Worm (Caenorhabditis elegans) whole organism, midembryonic: ENCODE measurements around the gene F26D11.13.

Experiments used
- T22C8.4 ChIP-seq: fragments of 200-800 bp; sonication (Bioruptor generic); IDR thresholded peaks from 2 replicates; pipeline ENCODE4 v1.3.6; 2022; ENCODE audit warnings: missing genetic modification characterization, missing compliant biosample characterization
- cog-1 ChIP-seq: sonication (generic microtip); optimal IDR thresholded peaks from 2 replicates; lab custom pipeline; 2016; ENCODE audit warnings: missing genetic modification characterization, missing compliant biosample characterization
- flt-1 ChIP-seq: fragments of 200-800 bp; sonication (Bioruptor generic); IDR thresholded peaks from 2 replicates; pipeline ENCODE4 v1.3.6; 2022; ENCODE audit warnings: missing genetic modification characterization, missing compliant biosample characterization
- klf-2 ChIP-seq: fragments of 200-800 bp; sonication (Bioruptor generic); conservative IDR thresholded peaks from 2 replicates; pipeline ENCODE4 v1.3.6; 2022; ENCODE audit warnings: missing genetic modification reagents, missing genetic modification characterization, missing compliant biosample characterization
- med-1 ChIP-seq: sonication (generic microtip); optimal IDR thresholded peaks from 2 replicates; lab custom pipeline; 2017; ENCODE audit warnings: missing genetic modification characterization, mild to moderate bottlenecking, missing compliant biosample characterization, antibody characterized with exemption, missing genetic modification reagents; ENCODE audit not compliant: insufficient read depth
- ref-1 ChIP-seq: fragments of 200-800 bp; sonication (Bioruptor generic); conservative IDR thresholded peaks from 2 replicates; pipeline ENCODE4 v1.3.6; 2022; ENCODE audit warnings: missing genetic modification reagents, missing genetic modification characterization, missing compliant biosample characterization
- tab-1 ChIP-seq: fragments of 200-800 bp; sonication (Bioruptor generic); IDR thresholded peaks from 2 replicates; pipeline ENCODE4 v1.3.6; 2022; ENCODE audit warnings: missing genetic modification characterization, missing compliant biosample characterization
- ztf-23 ChIP-seq: fragments of 200-800 bp; sonication (Bioruptor generic); IDR thresholded peaks from 2 replicates; pipeline ENCODE4 v1.3.6; 2022; ENCODE audit warnings: missing genetic modification reagents, missing genetic modification characterization, missing compliant biosample characterization
- ztf-29 ChIP-seq: fragments of 200-800 bp; sonication (Bioruptor generic); IDR thresholded peaks from 2 replicates; pipeline ENCODE4 v1.3.6; 2022; ENCODE audit warnings: missing genetic modification reagents, missing genetic modification characterization, missing compliant biosample characterization

Gene F26D11.13

DNA sequence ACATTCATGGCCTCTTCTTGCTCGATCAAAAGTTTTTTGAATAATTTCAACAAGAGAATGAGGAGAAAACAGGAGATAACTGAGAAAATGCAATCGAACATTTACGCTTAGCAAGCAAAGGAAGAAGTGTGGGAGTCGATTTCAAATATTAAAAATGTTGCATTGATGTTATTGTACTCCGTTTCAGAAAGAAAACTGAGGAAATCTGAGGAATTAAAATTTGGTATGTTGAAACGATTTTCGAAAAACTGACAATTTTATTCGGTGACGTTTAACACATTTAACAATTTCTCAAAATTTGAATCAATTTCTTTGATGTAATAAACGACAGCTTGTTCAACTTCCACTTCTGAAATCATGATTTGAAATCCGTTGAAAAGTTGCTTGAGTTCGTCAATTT is at the start of gene F26D11.13:
Gene F26D11.13, minus strand, starts transcription at position 101 of the 400 bp plus-strand sequence.
- TF ChIP-seq T22C8.4 (no peak), klf-2 (GFP tag; lab: Robert Waterston, UW) (no peak), cog-1 (tag; lab: Kevin White, UChicago) (no peak), med-1 (no peak), ztf-29 (GFP tag; lab: Robert Waterston, UW) (no peak), tab-1 (GFP tag; lab: Robert Waterston, UW) (no peak), ref-1 (GFP tag; lab: Robert Waterston, UW) (no peak), ztf-23 (GFP tag; lab: Robert Waterston, UW) (no peak), flt-1 (GFP tag; lab: Robert Waterston, UW) (no peak)

DNA sequence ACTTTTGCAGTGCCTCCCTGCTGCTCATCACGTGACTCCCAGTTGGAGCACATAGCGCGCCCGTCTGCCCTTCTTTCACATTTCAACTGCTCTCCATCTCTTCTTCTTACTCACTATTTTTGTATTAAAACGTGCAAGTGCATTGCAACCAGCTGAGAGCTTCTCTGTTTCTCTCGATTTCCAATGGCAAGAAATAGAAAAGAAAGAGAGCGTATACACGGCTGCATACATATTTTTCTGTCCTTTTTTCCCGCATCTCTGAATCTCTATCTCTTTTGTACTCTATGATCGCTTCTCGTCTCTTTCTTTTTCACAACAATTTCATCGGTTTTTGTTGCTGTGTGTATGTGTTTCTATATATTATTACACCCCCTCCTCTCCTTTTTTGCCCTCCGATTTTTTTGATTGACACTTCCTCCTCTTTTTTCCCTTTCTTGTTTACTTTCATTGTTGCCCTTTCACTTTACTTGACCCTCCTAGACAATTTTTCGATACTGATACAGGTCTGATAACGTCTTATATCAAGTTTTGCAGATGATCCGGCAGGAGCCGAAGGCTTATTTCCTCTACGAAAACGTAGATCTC is 46.6 kb upstream of the F26D11.13 start, which contains the start of gene Y97E10AR.1:
Gene Y97E10AR.1, plus strand, starts transcription at position 535 of the 585 bp plus-strand sequence.
- no peak for TF ChIP-seq T22C8.4
- peak; percentile 72 for TF ChIP-seq cog-1 (tag; lab: Kevin White, UChicago)
- peak; percentile 5; the same call in 1 of the 2 replicates for TF ChIP-seq ztf-23 (GFP tag; lab: Robert Waterston, UW)

DNA sequence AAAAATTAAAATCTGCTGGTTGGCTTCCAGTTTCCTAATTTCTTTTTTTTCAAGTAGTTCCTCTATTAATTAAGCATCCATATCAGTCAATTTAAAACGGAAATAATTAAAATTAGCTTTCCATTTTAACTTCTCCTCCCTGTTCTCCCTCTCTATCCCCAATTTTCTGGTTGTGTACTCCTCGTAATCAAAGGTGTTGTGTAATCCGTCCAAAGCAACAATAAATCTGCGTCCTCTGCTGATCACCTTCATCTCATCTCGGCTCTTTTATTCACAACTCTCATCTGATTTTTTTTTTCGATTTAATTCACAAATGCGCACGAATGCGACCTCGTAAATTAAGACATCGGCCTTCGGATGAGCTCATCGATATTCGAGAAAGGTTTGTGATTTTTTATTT is 41.4 kb upstream of the F26D11.13 start, which contains the start of gene Y97E10AR.2:
Gene Y97E10AR.2, plus strand, starts transcription at position 301 of the 400 bp plus-strand sequence.
- TF ChIP-seq T22C8.4 (no peak), ztf-23 (GFP tag; lab: Robert Waterston, UW) (no peak), tab-1 (GFP tag; lab: Robert Waterston, UW) (no peak), ztf-29 (GFP tag; lab: Robert Waterston, UW) (no peak), cog-1 (tag; lab: Kevin White, UChicago) (no peak), ref-1 (GFP tag; lab: Robert Waterston, UW) (no peak), flt-1 (GFP tag; lab: Robert Waterston, UW) (no peak), klf-2 (GFP tag; lab: Robert Waterston, UW) (no peak), med-1 (no peak)

DNA sequence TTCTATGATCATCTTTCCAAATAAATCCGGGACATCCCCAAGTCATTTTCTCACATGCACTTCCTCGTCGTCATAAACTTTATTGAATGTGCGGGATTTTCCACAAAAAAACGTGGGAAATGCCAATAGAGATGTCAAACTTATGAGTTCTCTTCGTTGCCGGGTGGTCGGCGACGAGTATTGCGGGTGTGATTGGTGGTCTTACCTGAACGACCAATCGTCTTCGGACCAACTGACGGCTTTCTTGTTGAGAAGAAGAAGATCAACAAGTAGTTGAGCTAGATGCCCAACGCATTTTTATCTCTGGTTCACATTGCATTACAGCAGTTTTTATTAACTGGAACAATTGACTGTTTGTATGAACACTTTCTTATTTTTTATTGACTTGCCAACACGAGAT is 40.7 kb upstream of the F26D11.13 start:
- TF ChIP-seq T22C8.4 (no peak), ztf-29 (GFP tag; lab: Robert Waterston, UW) (no peak), klf-2 (GFP tag; lab: Robert Waterston, UW) (no peak), med-1 (no peak), cog-1 (tag; lab: Kevin White, UChicago) (no peak), flt-1 (GFP tag; lab: Robert Waterston, UW) (no peak), tab-1 (GFP tag; lab: Robert Waterston, UW) (no peak), ref-1 (GFP tag; lab: Robert Waterston, UW) (no peak), ztf-23 (GFP tag; lab: Robert Waterston, UW) (no peak)

DNA sequence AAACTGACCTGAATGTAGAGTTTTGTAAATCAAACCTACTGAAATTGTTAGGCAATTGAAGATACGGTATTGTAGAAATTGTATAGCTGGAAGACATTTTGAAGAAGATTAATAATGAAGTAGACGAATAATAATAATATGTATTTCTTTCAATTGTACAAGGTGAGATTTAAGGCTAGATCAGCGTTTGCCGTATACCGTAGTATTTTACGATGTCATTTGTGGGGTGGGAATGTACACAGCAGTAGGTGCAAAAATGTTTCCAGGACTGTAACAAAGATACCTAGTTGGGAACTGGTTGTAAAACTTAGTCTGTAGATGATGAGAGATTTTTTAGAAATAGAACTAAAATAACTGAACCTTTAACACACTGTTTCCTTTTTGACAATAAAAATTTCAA is 40.1 kb upstream of the F26D11.13 start, which contains the start of gene ceh-76:
Gene ceh-76, minus strand, starts transcription at position 101 of the 400 bp plus-strand sequence.
- TF ChIP-seq flt-1 (GFP tag; lab: Robert Waterston, UW) (no peak), ref-1 (GFP tag; lab: Robert Waterston, UW) (no peak), cog-1 (tag; lab: Kevin White, UChicago) (no peak), ztf-29 (GFP tag; lab: Robert Waterston, UW) (no peak), klf-2 (GFP tag; lab: Robert Waterston, UW) (no peak), tab-1 (GFP tag; lab: Robert Waterston, UW) (no peak), med-1 (no peak), T22C8.4 (no peak), ztf-23 (GFP tag; lab: Robert Waterston, UW) (no peak)

DNA sequence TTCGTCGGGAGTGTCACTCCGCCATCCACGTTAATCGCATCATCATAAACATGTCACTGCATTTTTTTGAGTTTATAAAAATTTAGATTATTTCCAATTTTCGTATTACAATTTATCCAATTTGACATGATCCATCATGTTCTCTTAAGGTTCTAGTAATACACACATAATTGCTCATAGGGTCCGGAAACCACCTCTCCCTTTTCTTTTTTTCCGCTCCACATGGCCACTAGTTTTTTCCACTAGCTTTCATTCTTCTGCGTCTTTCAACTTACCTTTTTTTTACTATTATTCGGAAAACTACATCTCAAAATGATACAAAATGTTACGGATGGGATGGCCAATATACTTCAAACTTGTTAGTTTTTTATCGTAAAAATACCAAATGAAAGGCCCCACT is 31.4 kb upstream of the F26D11.13 start, which contains the start of gene Y97E10AL.1:
Gene Y97E10AL.1, plus strand, starts transcription at position 301 of the 400 bp plus-strand sequence.
- no peak for TF ChIP-seq flt-1 (GFP tag; lab: Robert Waterston, UW)

DNA sequence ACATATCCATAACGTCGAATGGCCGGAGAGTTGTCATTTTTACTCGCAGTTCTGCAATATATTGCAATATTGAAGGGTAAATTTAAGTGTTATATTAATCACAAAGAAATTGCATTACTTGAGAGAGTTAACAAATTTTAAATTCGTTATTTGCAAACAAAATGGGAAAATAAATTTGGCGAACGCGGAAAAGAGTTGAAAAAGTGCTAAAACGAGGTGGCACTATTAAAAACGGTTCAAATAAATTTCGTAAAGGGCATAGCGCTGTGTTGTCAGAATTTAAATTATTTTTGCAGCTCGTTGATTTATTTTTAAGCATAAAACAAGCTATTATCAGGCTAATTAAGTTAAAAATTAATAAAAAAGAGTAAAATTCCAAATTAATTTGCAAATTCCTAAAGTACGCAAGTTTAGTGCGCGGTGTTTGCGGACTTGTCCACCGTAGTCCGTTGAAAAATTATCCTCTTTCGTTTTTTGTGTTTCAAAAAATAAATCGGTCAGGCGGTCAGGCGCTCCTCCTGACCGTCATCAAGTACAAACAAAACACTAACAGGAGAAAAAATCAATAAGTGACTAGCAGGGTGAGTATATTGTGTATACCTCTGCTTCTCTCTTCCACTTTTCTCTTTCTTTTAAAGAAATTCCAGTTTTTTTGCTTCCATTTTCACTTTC is 29.1 kb upstream of the F26D11.13 start, which contains the start of the genes natb-1 and abhd-12:
Gene natb-1, minus strand, starts transcription at position 51 of the 672 bp plus-strand sequence.
Gene abhd-12, plus strand, starts transcription at position 499 of the 672 bp plus-strand sequence.
- TF ChIP-seq ztf-29 (GFP tag; lab: Robert Waterston, UW), result no peak
- TF ChIP-seq flt-1 (GFP tag; lab: Robert Waterston, UW), result 0 out of 2 replicates have a peak, but pooled peaks have one; percentile 52

DNA sequence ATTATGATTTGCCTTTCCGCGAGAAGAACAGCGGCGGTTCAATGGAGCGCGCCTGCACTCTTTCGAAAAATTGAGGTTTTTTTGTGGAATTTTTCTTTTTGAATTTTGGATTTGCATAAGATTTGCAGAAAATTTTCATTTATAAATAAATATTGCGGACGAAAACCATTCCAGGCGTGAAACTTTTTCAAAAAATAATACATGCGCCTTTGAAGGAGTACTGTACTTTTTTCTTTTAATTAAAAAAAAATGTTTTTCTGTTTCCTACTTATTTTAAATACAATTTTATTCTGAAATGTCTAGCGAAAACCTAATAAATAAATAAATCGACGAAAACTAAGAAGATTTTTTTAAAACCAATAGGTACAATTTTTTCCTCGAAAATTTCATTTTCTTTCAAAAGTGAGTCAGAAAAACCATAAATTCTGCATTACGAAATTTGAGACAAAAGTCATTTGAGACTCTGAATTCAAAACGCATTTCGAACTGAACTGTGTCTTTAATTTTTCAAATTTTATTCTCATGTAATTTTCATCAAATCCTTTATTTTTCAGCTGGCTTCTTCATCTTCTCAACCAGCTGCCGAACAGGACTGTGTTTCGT is 26.6 kb upstream of the F26D11.13 start, which contains the start of gene F26D11.1:
Gene F26D11.1, plus strand, starts transcription at position 553 of the 603 bp plus-strand sequence.
- TF ChIP-seq flt-1 (GFP tag; lab: Robert Waterston, UW) (no peak), tab-1 (GFP tag; lab: Robert Waterston, UW) (no peak), ztf-29 (GFP tag; lab: Robert Waterston, UW) (no peak), klf-2 (GFP tag; lab: Robert Waterston, UW) (no peak), cog-1 (tag; lab: Kevin White, UChicago) (no peak), med-1 (no peak), T22C8.4 (no peak), ref-1 (GFP tag; lab: Robert Waterston, UW) (no peak)

DNA sequence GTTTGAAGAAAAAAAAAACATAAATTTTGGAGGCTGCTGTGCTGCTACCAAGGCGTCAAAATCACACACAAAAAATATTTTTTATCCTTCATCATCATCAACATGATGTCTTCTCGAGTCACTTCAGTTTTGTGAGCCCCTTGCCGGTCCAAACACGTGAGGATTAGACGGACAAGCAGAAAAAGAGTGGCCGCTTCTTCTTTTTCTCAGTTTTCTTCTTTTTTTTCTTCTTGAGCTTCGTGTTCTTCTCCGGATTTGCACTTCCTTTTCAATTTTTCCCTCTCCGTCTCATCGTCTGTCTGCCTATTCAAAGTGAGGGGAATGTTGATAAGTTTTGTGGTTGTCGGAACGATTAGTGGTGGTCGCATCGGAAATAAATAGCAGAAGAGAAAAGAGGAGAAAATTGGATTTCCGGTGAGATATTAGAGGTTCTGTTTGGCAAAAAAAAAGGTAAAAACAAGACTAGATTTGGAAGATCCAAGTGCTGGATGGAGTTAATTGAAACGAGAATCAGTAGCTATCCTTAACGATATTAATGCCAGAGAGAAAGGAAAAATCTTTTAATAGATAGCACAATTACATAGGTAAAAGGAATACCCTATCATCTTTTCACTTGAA is 26.0 kb upstream of the F26D11.13 start:
- TF ChIP-seq T22C8.4, result no peak
- TF ChIP-seq cog-1 (tag; lab: Kevin White, UChicago), result no peak
- TF ChIP-seq ztf-23 (GFP tag; lab: Robert Waterston, UW), result no peak
- TF ChIP-seq klf-2 (GFP tag; lab: Robert Waterston, UW), result no peak
- no peak for TF ChIP-seq ref-1 (GFP tag; lab: Robert Waterston, UW)
- no peak for TF ChIP-seq med-1
- TF ChIP-seq ztf-29 (GFP tag; lab: Robert Waterston, UW), result no peak
- TF ChIP-seq flt-1 (GFP tag; lab: Robert Waterston, UW), result no peak
- no peak for TF ChIP-seq tab-1 (GFP tag; lab: Robert Waterston, UW)
